Fruit fly (Drosophila melanogaster): ENCODE data around the gene Surf6.

The Surf6 gene

DNA sequence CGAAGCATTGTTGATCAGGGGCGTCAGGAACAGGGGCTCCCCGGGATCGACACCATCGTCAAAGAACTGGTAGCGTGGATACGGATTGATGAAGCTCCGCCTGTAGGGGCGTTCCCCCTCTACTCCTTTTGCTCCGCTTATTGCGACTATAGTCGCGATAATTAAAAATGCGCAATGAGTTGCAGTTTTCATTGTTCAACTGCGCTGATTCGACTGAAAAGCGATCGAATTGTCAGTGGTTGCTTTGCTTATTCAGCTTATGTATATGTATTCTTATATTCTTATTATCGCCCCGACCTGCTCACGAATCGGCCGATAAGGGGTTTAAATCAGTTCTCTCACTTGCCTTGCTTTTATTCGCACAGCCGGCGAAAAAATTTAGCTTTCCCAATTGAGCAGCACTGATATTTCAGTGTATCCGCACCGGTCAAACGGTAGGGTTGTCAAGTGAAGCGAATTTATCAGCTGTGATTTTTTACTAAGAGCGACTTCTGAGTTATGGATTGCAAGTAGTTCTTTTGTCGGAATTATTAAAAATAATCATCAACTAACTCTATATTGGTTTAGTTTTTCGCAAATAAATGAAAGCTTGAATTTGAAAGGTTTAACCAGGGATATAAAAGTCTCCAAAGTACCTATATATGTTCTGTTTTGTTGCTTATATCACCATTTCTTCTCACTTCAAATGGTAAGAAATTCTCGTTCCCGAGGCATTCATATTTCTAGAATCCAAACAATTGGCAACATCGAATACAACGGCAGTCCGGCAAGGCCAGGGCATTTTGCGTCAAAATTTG, 40.5 kb downstream of the Surf6 start, which contains the start of the genes CG4572 and CG4686 (continued):
- TF ChIP-seq trem (tag; optimal IDR thresholded peaks at IDR 0.05) (peak; percentile 81), pzg (GFP tag; optimal IDR thresholded peaks at IDR 0.05) (peak; percentile 46), fru (optimal IDR thresholded peaks at IDR 0.05) (no peak), CG9932 (GFP tag; IDR thresholded peaks at IDR 0.05) (peak; percentile 71), CG6813 (GFP tag; optimal IDR thresholded peaks at IDR 0.05) (peak; percentile 31), CG4404 (GFP tag; IDR thresholded peaks at IDR 0.05) (peak; percentile 83), lilli (GFP tag; optimal IDR thresholded peaks at IDR 0.05) (peak; percentile 85), maf-S (GFP tag; optimal IDR thresholded peaks at IDR 0.05) (peak; percentile 81), GATAe (GFP tag; conservative IDR thresholded peaks at IDR 0.05) (peak; percentile 55; the same call in 1 of the 2 replicates), CG7357 (GFP tag; IDR thresholded peaks at IDR 0.05) (peak; percentile 83), CG12942 (GFP tag; optimal IDR thresholded peaks at IDR 0.05) (peak; percentile 73), Vsx1 (GFP tag; optimal IDR thresholded peaks at IDR 0.05) (no peak), Tbp (GFP tag; optimal IDR thresholded peaks at IDR 0.05) (no peak), Awh (GFP tag; IDR thresholded peaks at IDR 0.05) (no peak), cad (GFP tag; optimal IDR thresholded peaks at IDR 0.05) (no peak), CHES-1-like (GFP tag; optimal IDR thresholded peaks at IDR 0.05) (peak; percentile 85), CG3281 (GFP tag; optimal IDR thresholded peaks at IDR 0.05) (peak; percentile 78), ap (GFP tag; IDR thresholded peaks at IDR 0.05) (no peak), C15 (GFP tag; IDR thresholded peaks at IDR 0.05) (no peak), Atf-2 (GFP tag; optimal IDR thresholded peaks at IDR 0.05) (peak; percentile 56), sens-2 (GFP tag; IDR thresholded peaks at IDR 0.05) (peak; percentile 33; the same call in 1 of the 2 replicates), dmrt11E (tag; optimal IDR thresholded peaks at IDR 0.05) (peak; percentile 47), vnd (GFP tag; IDR thresholded peaks at IDR 0.05; ENCODE audit: partially characterized antibody) (0 out of 3 replicates have a peak, but pooled peaks have one; percentile 17), fd96Cb (tag; optimal IDR thresholded peaks at IDR 0.05) (peak; percentile 69), CG8765 (GFP tag; IDR thresholded peaks at IDR 0.05) (peak; percentile 53), nom (GFP tag; optimal IDR thresholded peaks at IDR 0.05) (peak; percentile 46), Sry-δ (GFP tag; optimal IDR thresholded peaks at IDR 0.05) (peak; percentile 55), CG3847 (GFP tag; IDR thresholded peaks at IDR 0.05) (peak; percentile 74), CG10431 (GFP tag; optimal IDR thresholded peaks at IDR 0.05) (peak; percentile 34), CG15514 (GFP tag; optimal IDR thresholded peaks at IDR 0.05) (peak; percentile 91), Trl (optimal IDR thresholded peaks at IDR 0.05) (no peak), Trl (GFP tag; optimal IDR thresholded peaks at IDR 0.05) (peak; percentile 77), BEAF-32 (GFP tag; optimal IDR thresholded peaks at IDR 0.05) (peak; percentile 45), CG4617 (GFP tag; optimal IDR thresholded peaks at IDR 0.05; ENCODE audit: borderline replicate concordance) (peak; percentile 67), nerfin-2 (GFP tag; IDR thresholded peaks at IDR 0.05; ENCODE audit: partially characterized antibody) (no peak), zen2 (GFP tag; IDR thresholded peaks at IDR 0.05; ENCODE audit: partially characterized antibody) (no peak), CG11093 (GFP tag; IDR thresholded peaks at IDR 0.05) (peak; percentile 61; the same call in 1 of the 3 replicates), Sry-β (GFP tag; optimal IDR thresholded peaks at IDR 0.05) (peak; percentile 84), stc (GFP tag; IDR thresholded peaks at IDR 0.05) (no peak; the same call in none of the 2 replicates), CG8281 (tag; optimal IDR thresholded peaks at IDR 0.05) (peak; percentile 63), CG12104 (GFP tag; optimal IDR thresholded peaks at IDR 0.05) (peak; percentile 67), CG15269 (tag; optimal IDR thresholded peaks at IDR 0.05) (peak; percentile 81), so (GFP tag; IDR thresholded peaks at IDR 0.05) (no peak), ci (GFP tag; IDR thresholded peaks at IDR 0.05) (peak; percentile 27; the same call in 1 of the 3 replicates), B-H2 (GFP tag; optimal IDR thresholded peaks at IDR 0.05) (peak; percentile 78), dati (GFP tag; IDR thresholded peaks at IDR 0.05) (peak; percentile 15; the same call in 1 of the 2 replicates), Hr78 (GFP tag; optimal IDR thresholded peaks at IDR 0.05) (peak in 1 of 2 experiments; percentile 33), toy (GFP tag; IDR thresholded peaks at IDR 0.05) (0 out of 2 replicates have a peak, but pooled peaks have one; percentile 5), ERR (GFP tag; optimal IDR thresholded peaks at IDR 0.05) (peak; percentile 63)
